Worm (Caenorhabditis elegans) whole organism, L2 larva: ENCODE results near the gene F43G6.8.

Source experiments
- Y55F3AM.14 ChIP-seq: fragments of 200-800 bp; sonication (Bioruptor generic); optimal IDR thresholded peaks from 2 replicates; lab custom pipeline; 2018; ENCODE audit warnings: mild to moderate bottlenecking, missing genetic modification characterization, missing compliant biosample characterization
- ceh-16 ChIP-seq: fragments of 150-350 bp; optimal IDR thresholded peaks from 2 replicates; lab custom pipeline; 2014; ENCODE audit warnings: missing biosample characterization, missing genetic modification characterization
- ceh-82 ChIP-seq: fragments of 150-350 bp; optimal IDR thresholded peaks from 2 replicates; lab custom pipeline; 2014; ENCODE audit warnings: missing biosample characterization, missing genetic modification characterization
- mdl-1 ChIP-seq, 2 experiments: fragments of 150-350 bp in 1 of 2; sonication (generic microtip) in 1 of 2; optimal IDR thresholded peaks; 2 replicates each; lab custom pipeline; 2017; ENCODE audit warnings: missing biosample characterization in 2 of 2, missing genetic modification characterization in 2 of 2
- nhr-10 ChIP-seq: sonication (generic microtip); optimal IDR thresholded peaks from 2 replicates; lab custom pipeline; 2017; ENCODE audit warnings: missing biosample characterization, missing genetic modification characterization
- snpc-4 ChIP-seq: fragments of 150-350 bp; optimal IDR thresholded peaks from 2 replicates; lab custom pipeline; 2014; ENCODE audit warnings: missing biosample characterization, missing genetic modification characterization
- ztf-11 ChIP-seq: sonication (generic microtip); optimal IDR thresholded peaks from 2 replicates; lab custom pipeline; 2017; ENCODE audit warnings: missing biosample characterization, missing genetic modification characterization

DNA sequence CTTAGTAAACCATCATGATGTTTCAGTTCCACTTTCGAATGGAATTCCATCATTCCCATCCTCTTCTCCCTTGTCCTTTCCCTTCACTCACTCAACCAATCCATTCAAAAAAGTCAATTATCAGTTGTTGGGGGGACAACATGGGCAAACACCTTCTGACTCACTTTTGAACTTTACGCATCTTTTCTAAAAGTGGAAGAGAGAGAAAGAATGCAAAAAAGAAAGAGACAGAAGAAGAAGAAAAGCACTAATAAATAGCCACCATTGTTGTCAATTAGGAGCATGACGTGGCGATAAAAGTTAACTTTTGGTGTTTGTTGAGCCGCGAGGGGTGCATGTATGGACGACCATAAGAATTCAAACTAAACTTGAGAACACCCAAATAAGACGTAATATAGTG lies 25.9 kb downstream of the F43G6.8 start:
- TF ChIP-seq ceh-82 (tag; lab: Kevin White, UChicago) (no peak), mdl-1 (tag; optimal IDR thresholded peaks at IDR 0.05; lab: Kevin White, UChicago) (no peak), nhr-10 (no peak), Y55F3AM.14 (no peak), ztf-11 (tag; lab: Kevin White, UChicago) (no peak), snpc-4 (tag; lab: Kevin White, UChicago) (no peak), ceh-16 (tag; lab: Kevin White, UChicago) (no peak)
